Fruit fly (Drosophila melanogaster) whole organism, wandering third instar larva: ENCODE results near the gene Ptp4E.

Experiments
- CrebA ChIP-seq: fragments of 200-800 bp; sonication (Bioruptor generic); optimal IDR thresholded peaks from 2 replicates; lab custom pipeline; 2016; ENCODE audit warnings: missing biosample characterization, mild to moderate bottlenecking, missing genetic modification characterization, borderline replicate concordance
- Hr78 ChIP-seq: fragments of >200 bp; optimal IDR thresholded peaks from 2 replicates; lab custom pipeline; 2017; ENCODE audit warnings: missing biosample characterization, missing genetic modification characterization
- dsf ChIP-seq: sonication (Bioruptor generic); optimal IDR thresholded peaks from 2 replicates; lab custom pipeline; 2016; ENCODE audit warnings: missing biosample characterization, missing genetic modification characterization, borderline replicate concordance
- fru ChIP-seq: fragments of 200-800 bp; sonication (Bioruptor generic); optimal IDR thresholded peaks from 3 replicates; lab custom pipeline; 2016; ENCODE audit warnings: missing biosample characterization, mild to moderate bottlenecking, missing genetic modification characterization
- pan ChIP-seq: fragments of >200 bp; optimal IDR thresholded peaks from 2 replicates; lab custom pipeline; 2017
- tai ChIP-seq: sonication (Bioruptor generic); optimal IDR thresholded peaks from 2 replicates; lab custom pipeline; 2016; ENCODE audit warnings: missing biosample characterization, missing genetic modification characterization

DNA sequence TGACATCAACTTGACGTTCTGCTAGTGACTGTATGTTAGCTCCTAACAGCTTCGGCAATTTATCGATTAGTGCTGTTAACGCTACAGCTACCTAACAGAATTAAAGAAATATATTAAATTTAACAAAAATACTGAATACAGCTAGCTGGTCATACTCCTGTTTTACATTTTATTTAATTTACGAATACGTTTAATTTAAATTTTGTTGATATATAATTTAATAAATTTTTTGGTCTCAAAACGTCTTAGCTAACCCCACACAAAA lies 924 bp upstream of the Ptp4E start, which contains the start of gene CG44774:
- TF ChIP-seq fru (GFP tag; lab: Kevin White, UChicago) = no peak
- TF ChIP-seq dsf = no peak
- TF ChIP-seq CrebA = no peak
- no peak for TF ChIP-seq pan
- no peak for TF ChIP-seq Hr78
- TF ChIP-seq tai = no peak
